Worm (Caenorhabditis elegans): ENCODE results near the gene col-131.

col-131 gene

ce11 chrIV:13067200-13067599 is at the start of gene col-131:
col-131 (minus strand) TSS chrIV:13067300.
- no peak for TF ChIP-seq unc-62 (GFP tag; optimal IDR thresholded peaks at IDR 0.05)

DNA sequence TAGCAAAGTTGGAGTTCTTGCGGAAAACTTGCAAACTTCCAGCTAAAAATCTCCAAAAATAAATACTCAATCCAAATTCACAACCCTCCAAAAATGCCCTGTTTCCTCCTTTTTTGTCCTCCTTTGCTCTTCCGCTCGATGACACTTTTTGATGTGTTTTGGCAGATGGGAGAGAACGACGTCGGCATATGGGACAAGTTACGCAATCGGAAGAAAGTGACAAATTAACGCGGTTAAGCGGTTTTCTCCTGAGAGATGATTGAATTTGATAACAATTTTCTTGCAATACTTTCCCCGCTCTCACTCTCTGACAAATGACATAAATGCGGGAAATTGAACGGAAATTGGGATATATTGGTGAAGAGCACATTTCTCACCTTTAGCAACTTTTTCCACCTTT is 49.6 kb upstream of the col-131 start:
- TF ChIP-seq unc-62 (GFP tag; optimal IDR thresholded peaks at IDR 0.05) = no peak

DNA sequence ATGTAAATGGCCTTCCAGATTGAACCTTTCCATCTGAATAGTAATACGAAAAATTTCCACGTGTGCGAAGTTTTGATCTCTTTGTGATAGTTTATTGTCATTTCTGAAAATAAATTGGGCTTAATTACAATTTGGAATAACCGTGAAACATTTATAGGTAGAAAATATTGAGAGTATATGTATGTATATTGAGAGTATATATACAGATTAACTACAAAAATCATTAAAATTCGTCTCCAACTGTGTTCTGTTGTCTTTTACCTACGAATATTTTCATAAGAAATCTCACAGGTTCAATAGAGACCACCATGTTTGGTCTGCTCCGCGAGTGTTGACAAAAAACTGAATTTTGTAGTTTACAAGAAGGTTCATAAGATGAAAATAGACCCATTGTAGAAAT is 45.9 kb upstream of the col-131 start, which contains the start of gene best-2:
Gene best-2, minus strand, starts transcription at position 101 of the 400 bp plus-strand sequence.
- no peak for TF ChIP-seq unc-62 (GFP tag; optimal IDR thresholded peaks at IDR 0.05)

DNA sequence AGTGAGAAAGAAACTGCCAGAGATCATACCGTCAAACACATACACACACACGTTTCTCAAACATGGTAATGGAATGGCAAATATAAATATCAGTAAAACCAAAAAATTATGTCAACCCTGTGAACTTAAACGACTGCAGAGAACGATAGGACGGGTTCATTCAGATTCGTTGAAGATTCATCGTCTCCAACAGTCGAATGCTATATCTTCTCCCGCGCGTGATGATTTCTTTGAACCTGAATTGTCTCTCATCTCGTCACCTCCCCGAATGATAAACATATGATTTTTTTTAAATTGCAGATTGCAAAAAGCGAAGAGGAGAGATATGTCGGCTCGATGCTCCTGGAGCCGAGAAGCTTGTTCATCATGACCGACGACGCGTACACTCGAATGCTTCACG is 43.8 kb upstream of the col-131 start:
- no peak for TF ChIP-seq unc-62 (GFP tag; optimal IDR thresholded peaks at IDR 0.05)

ce11 chrIV:13109751-13110150 is 42.7 kb upstream of the col-131 start, which contains the start of gene best-1:
best-1 (minus strand) TSS chrIV:13109779.
- TF ChIP-seq unc-62 (GFP tag; optimal IDR thresholded peaks at IDR 0.05) = no peak

DNA sequence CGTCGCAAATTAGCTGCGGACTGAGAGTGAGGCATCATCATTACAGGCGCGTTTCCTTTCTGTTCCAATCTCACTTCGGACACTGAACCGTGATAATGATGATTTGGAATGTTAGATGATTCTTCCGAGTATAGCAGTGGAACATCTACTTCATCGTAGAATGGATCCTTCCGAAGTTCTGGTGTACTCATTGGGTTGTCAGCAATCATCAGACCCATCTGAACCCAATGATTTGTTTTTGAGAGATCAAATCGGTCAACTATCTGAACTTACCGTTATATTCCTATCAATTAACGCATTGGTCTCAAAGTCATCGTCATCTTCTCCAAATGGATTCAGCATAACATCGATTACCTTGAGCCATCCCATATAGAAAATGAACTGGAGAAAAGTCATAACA is 41.3 kb upstream of the col-131 start:
- TF ChIP-seq unc-62 (GFP tag; optimal IDR thresholded peaks at IDR 0.05) = no peak

- no peak for TF ChIP-seq unc-62 (GFP tag; optimal IDR thresholded peaks at IDR 0.05)
Measured at ce11 chrIV:13107359-13107758, 40.3 kb upstream of the col-131 start, which contains the start of gene B0564.2. B0564.2 (plus strand) TSS chrIV:13107659.

- TF ChIP-seq unc-62 (GFP tag; optimal IDR thresholded peaks at IDR 0.05) = no peak
Measured at ce11 chrIV:13104900-13105299, 37.8 kb upstream of the col-131 start, which contains the start of gene rde-11. rde-11 (plus strand) TSS chrIV:13105200.

DNA sequence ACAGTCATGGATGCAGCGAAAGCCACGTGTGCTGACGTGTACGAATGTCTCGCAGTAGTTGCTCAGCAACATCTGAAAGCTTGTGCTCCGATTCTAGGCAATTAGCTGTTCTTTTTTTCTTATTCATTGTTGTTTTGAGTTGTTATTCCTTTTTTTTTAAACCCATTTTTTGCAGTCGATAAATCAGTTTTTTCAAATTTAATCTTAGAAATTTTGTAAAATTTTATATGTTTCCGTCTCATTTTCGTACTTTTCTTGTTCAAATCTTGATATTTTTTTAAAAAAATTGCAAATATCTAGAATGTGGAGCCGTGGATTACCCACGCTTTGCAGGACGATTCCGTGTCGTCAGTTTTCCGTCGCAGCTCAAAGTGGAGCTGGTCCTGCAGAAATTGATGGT is 33.3 kb upstream of the col-131 start, which contains the start of gene fask-1:
Gene fask-1, plus strand, starts transcription at position 301 of the 400 bp plus-strand sequence.
- TF ChIP-seq unc-62 (GFP tag; optimal IDR thresholded peaks at IDR 0.05) = no peak

DNA sequence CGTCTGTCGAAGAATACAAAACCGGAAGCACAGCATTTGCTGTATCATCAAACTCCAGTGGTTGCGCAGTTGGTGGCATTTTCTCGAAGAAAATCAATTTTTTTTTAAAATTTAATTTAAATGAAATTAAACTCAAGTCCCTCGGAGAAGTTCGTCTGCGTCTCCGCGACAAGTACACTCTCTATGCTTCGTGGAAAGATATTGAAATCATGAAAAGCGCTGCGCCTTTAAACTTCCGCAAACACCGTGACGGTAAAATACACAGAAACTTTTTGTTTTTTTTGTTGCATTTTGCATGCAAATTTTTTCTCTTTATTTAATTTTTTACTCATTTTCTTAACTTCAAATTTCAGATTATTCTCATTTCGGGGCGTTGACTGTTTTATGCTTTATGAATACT is 31.6 kb upstream of the col-131 start, which contains the start of the genes dli-1, tin-9.2 and exos-4.1:
Gene dli-1, minus strand, starts transcription at position 141 of the 400 bp plus-strand sequence.
Gene tin-9.2, plus strand, starts transcription at position 344 of the 400 bp plus-strand sequence.
Gene exos-4.1, plus strand, starts transcription at position 348 of the 400 bp plus-strand sequence.
- TF ChIP-seq unc-62 (GFP tag; optimal IDR thresholded peaks at IDR 0.05) = no peak

- no peak for TF ChIP-seq unc-62 (GFP tag; optimal IDR thresholded peaks at IDR 0.05)
Measured at ce11 chrIV:13096778-13097177, 29.7 kb upstream of the col-131 start.

ce11 chrIV:13095462-13095861 is 28.4 kb upstream of the col-131 start, which contains the start of gene rfc-3:
rfc-3 (plus strand) TSS chrIV:13095762.
- TF ChIP-seq unc-62 (GFP tag; optimal IDR thresholded peaks at IDR 0.05) = no peak

DNA sequence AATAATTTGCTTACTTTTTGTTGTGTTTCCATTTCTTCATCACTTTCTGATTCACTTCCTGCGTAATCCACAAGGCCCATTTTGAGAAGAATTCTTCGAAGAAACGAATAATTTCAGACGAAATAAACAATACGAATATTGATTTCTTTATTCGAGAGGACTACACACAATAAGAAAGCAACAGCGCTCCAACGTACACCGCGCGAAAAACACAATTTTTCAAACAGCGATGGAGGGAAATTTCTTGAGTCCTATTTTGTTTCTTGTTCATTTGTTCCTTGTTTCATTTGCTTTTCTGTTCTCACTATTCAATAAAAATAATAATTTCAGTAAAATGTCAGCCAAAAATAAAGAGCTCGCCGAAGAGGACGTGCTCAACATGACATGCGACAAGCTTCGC is 26.6 kb upstream of the col-131 start, which contains the start of the genes prcc-1 and C39E9.12:
Gene prcc-1, minus strand, starts transcription at position 119 of the 400 bp plus-strand sequence.
Gene C39E9.12, plus strand, starts transcription at position 331 of the 400 bp plus-strand sequence.
- no peak for TF ChIP-seq unc-62 (GFP tag; optimal IDR thresholded peaks at IDR 0.05)

DNA sequence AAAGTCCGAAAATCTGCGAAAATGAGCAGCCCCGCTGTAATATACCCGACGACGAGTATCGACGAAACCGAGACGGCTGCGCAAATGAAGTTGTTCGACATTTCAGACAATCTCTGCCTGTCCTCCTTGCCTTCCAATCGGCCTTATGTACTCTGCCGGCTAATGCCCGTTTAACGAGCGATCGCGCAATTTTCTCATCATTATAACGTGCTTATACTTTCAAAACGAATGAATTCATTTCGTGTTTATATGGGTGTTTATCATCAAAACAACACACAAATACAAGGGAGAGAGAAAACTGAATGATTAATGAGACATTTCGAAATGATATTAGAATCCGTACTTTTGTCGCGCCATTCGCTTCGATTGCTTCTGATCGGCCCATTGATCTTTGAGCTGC is 23.9 kb upstream of the col-131 start, which contains the start of gene col-132:
Gene col-132, minus strand, starts transcription at position 101 of the 400 bp plus-strand sequence.
- no peak for TF ChIP-seq unc-62 (GFP tag; optimal IDR thresholded peaks at IDR 0.05)

DNA sequence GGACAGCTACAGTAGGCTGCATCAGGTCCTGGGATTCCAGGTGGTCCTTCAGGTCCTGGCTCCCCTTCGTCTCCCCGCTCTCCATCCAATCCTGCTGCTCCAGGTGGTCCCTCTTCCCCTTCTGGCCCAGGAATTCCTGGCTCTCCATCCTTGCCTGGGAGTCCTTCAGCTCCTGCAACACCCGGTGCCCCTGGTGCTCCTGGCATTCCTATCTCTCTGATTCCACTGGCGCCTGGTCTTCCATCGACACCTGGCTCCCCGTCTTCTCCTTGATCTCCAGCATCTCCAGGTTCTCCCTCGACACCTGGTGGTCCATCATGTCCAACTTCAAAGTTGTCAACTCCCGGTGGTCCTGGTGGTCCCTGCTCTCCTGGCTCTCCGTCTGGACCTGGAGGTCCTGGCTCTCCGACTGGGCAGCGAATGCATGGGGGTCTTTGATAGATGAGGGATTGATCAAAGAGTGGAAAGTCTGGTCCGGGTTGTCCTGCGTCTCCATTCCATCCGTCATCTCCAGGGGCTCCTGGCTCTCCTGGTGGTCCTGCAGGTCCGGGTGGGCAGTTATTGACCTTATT is 22.7 kb upstream of the col-131 start:
- TF ChIP-seq unc-62 (GFP tag; optimal IDR thresholded peaks at IDR 0.05) = no peak

DNA sequence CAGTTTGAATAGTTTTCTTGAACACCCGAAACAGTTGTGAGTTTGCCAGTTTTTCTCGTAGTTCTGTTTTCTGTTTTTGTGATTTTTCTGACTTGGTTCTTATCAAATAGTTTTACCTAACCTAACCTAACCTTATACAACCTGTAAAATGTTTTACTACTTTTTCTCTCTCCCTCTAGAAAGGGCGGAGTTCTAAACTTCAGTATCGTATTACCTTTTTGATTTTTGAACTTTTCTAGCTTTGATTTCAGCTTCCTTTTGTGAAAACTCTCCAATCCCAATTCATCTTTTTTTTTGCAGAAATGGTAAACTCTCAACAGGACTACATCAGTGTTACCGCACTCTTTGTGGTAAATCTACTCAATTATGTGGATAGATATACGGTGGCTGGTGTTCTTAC is 19.6 kb upstream of the col-131 start, which contains the start of gene spin-2:
Gene spin-2, plus strand, starts transcription at position 301 of the 400 bp plus-strand sequence.
- TF ChIP-seq unc-62 (GFP tag; optimal IDR thresholded peaks at IDR 0.05) = no peak

DNA sequence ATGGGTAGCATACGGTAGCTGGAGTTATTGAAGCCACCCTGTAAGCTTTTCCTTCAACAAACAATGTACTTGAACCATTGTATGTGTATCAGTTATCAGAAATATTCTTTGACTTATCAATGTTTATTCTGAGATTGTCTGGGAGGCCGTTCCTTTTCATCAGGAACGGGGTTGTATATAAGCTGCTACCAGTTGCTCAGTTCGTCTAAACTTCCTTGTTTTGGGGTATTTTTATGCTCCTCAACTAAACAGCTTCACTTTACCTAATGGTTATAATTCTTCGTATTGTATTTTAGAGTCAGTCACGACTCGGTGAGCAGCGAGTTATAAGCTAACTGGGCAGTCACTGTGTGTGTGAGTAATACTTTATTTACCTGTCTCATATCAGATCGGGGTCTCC is 18.6 kb upstream of the col-131 start:
- no peak for TF ChIP-seq unc-62 (GFP tag; optimal IDR thresholded peaks at IDR 0.05)

Data from whole organism, dauer.